Fruit fly (Drosophila melanogaster) whole organism, embryonic: ENCODE measurements around the gene FucTC.

Source experiments
- CG1024 ChIP-seq: fragments of 200-800 bp; sonication (Bioruptor generic); IDR thresholded peaks from 2 replicates; pipeline ENCODE4 v1.3.6; 2022; ENCODE audit warnings: missing biosample characterization, missing genetic modification characterization
- CG10565 ChIP-seq: fragments of 200-800 bp; sonication (Bioruptor generic); optimal IDR thresholded peaks from 3 replicates; lab custom pipeline; 2016; ENCODE audit warnings: missing biosample characterization, mild to moderate bottlenecking, missing genetic modification characterization
- CG11504 ChIP-seq: fragments of 200-800 bp; sonication (Bioruptor generic); optimal IDR thresholded peaks from 3 replicates; lab custom pipeline; 2019; ENCODE audit warnings: missing biosample characterization, mild to moderate bottlenecking, missing genetic modification characterization, moderate library complexity
- CG13424 ChIP-seq: fragments of 200-800 bp; sonication (Bioruptor generic); optimal IDR thresholded peaks from 2 replicates; lab custom pipeline; 2019; ENCODE audit warnings: missing biosample characterization, mild to moderate bottlenecking, missing genetic modification characterization, moderate library complexity
- CG14014 ChIP-seq: fragments of 200-800 bp; sonication (Bioruptor generic); IDR thresholded peaks from 2 replicates; pipeline ENCODE4 v1.3.6; 2022; ENCODE audit warnings: missing biosample characterization, missing genetic modification characterization
- CG15696 ChIP-seq: fragments of 200-800 bp; sonication (Bioruptor generic); optimal IDR thresholded peaks from 2 replicates; lab custom pipeline; 2019; ENCODE audit warnings: missing biosample characterization, mild to moderate bottlenecking, missing genetic modification characterization, moderate library complexity
- CG16779 ChIP-seq: fragments of 200-800 bp; sonication (Bioruptor generic); IDR thresholded peaks from 2 replicates; pipeline ENCODE4 v1.3.6; 2022; ENCODE audit warnings: missing biosample characterization, missing genetic modification characterization
- CG16813 ChIP-seq: fragments of 200-800 bp; sonication (Bioruptor generic); IDR thresholded peaks from 3 replicates; pipeline ENCODE4 v1.3.6; 2022; ENCODE audit warnings: missing biosample characterization, missing genetic modification characterization; ENCODE audit not compliant: partially characterized antibody
- CG18011 ChIP-seq: fragments of 200-800 bp; sonication (Bioruptor generic); optimal IDR thresholded peaks from 2 replicates; lab custom pipeline; 2017; ENCODE audit warnings: missing biosample characterization, missing genetic modification characterization, mild to moderate bottlenecking, moderate library complexity, missing genotype
- CG30403 ChIP-seq: fragments of 200-800 bp; sonication (Bioruptor generic); optimal IDR thresholded peaks from 3 replicates; lab custom pipeline; 2016; ENCODE audit warnings: missing biosample characterization, missing genetic modification characterization
- CG31224 ChIP-seq: fragments of 200-800 bp; sonication (Bioruptor generic); IDR thresholded peaks from 2 replicates; pipeline ENCODE4 v1.3.6; 2022; ENCODE audit warnings: missing biosample characterization, missing genetic modification characterization
- CG3847 ChIP-seq: fragments of 200-800 bp; sonication (Bioruptor generic); IDR thresholded peaks from 2 replicates; pipeline ENCODE4 v1.3.6; 2022; ENCODE audit warnings: missing biosample characterization, missing genetic modification characterization
- CG8290 ChIP-seq, 3 experiments: fragments of 200-800 bp; sonication (Bioruptor generic); optimal IDR thresholded peaks; 2 replicates each; lab custom pipeline; 2016 to 2019; ENCODE audit warnings: missing biosample characterization in 3 of 3, missing genetic modification characterization in 3 of 3, mild to moderate bottlenecking in 2 of 3, moderate library complexity in 1 of 3
- CG8924 ChIP-seq: fragments of 200-800 bp; optimal IDR thresholded peaks from 3 replicates; lab custom pipeline; 2019; ENCODE audit warnings: missing biosample characterization, mild to moderate bottlenecking, missing genetic modification characterization, moderate library complexity
- D19A ChIP-seq: fragments of 200-800 bp; optimal IDR thresholded peaks from 3 replicates; lab custom pipeline; 2019; ENCODE audit warnings: missing biosample characterization, mild to moderate bottlenecking, missing genetic modification characterization, moderate library complexity
- Dbx ChIP-seq: fragments of 200-800 bp; sonication (Bioruptor generic); IDR thresholded peaks from 3 replicates; pipeline ENCODE4 v1.3.6; 2022; ENCODE audit warnings: missing biosample characterization, missing genetic modification characterization
- Doc3 ChIP-seq: fragments of 200-800 bp; sonication (Bioruptor generic); IDR thresholded peaks from 3 replicates; pipeline ENCODE4 v1.3.6; 2022; ENCODE audit warnings: missing biosample characterization, missing genetic modification characterization; ENCODE audit not compliant: partially characterized antibody
- Dp ChIP-seq: fragments of 200-800 bp; sonication (Bioruptor generic); optimal IDR thresholded peaks from 2 replicates; lab custom pipeline; 2018; ENCODE audit warnings: missing biosample characterization, mild to moderate bottlenecking, missing genetic modification characterization, moderate library complexity
- E2f2 ChIP-seq: fragments of 200-800 bp; sonication (Bioruptor generic); IDR thresholded peaks from 2 replicates; pipeline ENCODE4 v1.3.6; 2022; ENCODE audit warnings: missing biosample characterization, missing genetic modification characterization
- HmgZ ChIP-seq: fragments of 200-800 bp; sonication (Bioruptor generic); optimal IDR thresholded peaks from 2 replicates; lab custom pipeline; 2018; ENCODE audit warnings: missing biosample characterization, mild to moderate bottlenecking, missing genetic modification characterization
- Hr51 ChIP-seq, 2 experiments: fragments of 200-800 bp; sonication (Bioruptor generic); optimal IDR thresholded peaks; 2 replicates in 1 of 2; 3 replicates in 1 of 2; lab custom pipeline; 2016 to 2018; ENCODE audit warnings: missing biosample characterization in 2 of 2, missing genetic modification characterization in 2 of 2, mild to moderate bottlenecking in 1 of 2, moderate library complexity in 1 of 2
- Jarid2 ChIP-seq: fragments of 200-800 bp; sonication (Bioruptor generic); optimal IDR thresholded peaks from 3 replicates; lab custom pipeline; 2017; ENCODE audit warnings: mild to moderate bottlenecking, missing biosample characterization, missing genetic modification reagents, missing genetic modification characterization
- MBD-R2 ChIP-seq: fragments of 200-800 bp; sonication (Bioruptor generic); IDR thresholded peaks from 2 replicates; pipeline ENCODE4 v1.3.6; 2022; ENCODE audit warnings: missing biosample characterization, missing genetic modification characterization
- NFAT ChIP-seq: fragments of 200-800 bp; sonication (Bioruptor generic); IDR thresholded peaks from 2 replicates; pipeline ENCODE4 v1.3.6; 2022; ENCODE audit warnings: missing biosample characterization, missing genetic modification characterization
- Opbp ChIP-seq: fragments of 200-800 bp; sonication (Bioruptor generic); IDR thresholded peaks from 3 replicates; pipeline ENCODE4 v1.3.6; 2022; ENCODE audit warnings: missing biosample characterization, missing genetic modification characterization; ENCODE audit not compliant: partially characterized antibody
- Six4 ChIP-seq: fragments of 200-800 bp; sonication (Bioruptor generic); optimal IDR thresholded peaks from 2 replicates; lab custom pipeline; 2016; ENCODE audit warnings: missing biosample characterization, missing genetic modification characterization
- Sry-β ChIP-seq: fragments of 200-800 bp; sonication (Bioruptor generic); optimal IDR thresholded peaks from 2 replicates; lab custom pipeline; 2018; ENCODE audit warnings: missing biosample characterization, mild to moderate bottlenecking, missing genetic modification characterization, moderate library complexity
- Tbp ChIP-seq: fragments of >200 bp; optimal IDR thresholded peaks from 2 replicates; lab custom pipeline; 2018; ENCODE audit warnings: missing biosample characterization, missing genetic modification characterization
- Xbp1 ChIP-seq: fragments of 200-800 bp; sonication (Bioruptor generic); optimal IDR thresholded peaks from 3 replicates; lab custom pipeline; 2016; ENCODE audit warnings: missing biosample characterization, mild to moderate bottlenecking, missing genetic modification characterization
- al ChIP-seq: fragments of 200-800 bp; sonication (Bioruptor generic); IDR thresholded peaks from 2 replicates; pipeline ENCODE4 v1.3.6; 2022; ENCODE audit warnings: missing biosample characterization, missing genetic modification characterization
- chif ChIP-seq, 2 experiments: fragments of 200-800 bp; sonication (Bioruptor generic); optimal IDR thresholded peaks; 3 replicates each; lab custom pipeline; 2016; ENCODE audit warnings: missing biosample characterization in 2 of 2, missing genetic modification characterization in 2 of 2
- ci ChIP-seq: fragments of 200-800 bp; sonication (Bioruptor generic); IDR thresholded peaks from 3 replicates; pipeline ENCODE4 v1.3.6; 2022; ENCODE audit warnings: missing biosample characterization, missing genetic modification characterization
- disco-r ChIP-seq: fragments of 200-800 bp; sonication (Bioruptor generic); optimal IDR thresholded peaks from 2 replicates; lab custom pipeline; 2016; ENCODE audit warnings: missing biosample characterization, missing genetic modification characterization
- dm ChIP-seq: fragments of 200-800 bp; sonication (Bioruptor generic); optimal IDR thresholded peaks from 3 replicates; lab custom pipeline; 2016; ENCODE audit warnings: missing biosample characterization, missing genetic modification characterization
- ewg ChIP-seq: fragments of 200-800 bp; sonication (Bioruptor generic); optimal IDR thresholded peaks from 3 replicates; lab custom pipeline; 2017; ENCODE audit warnings: mild to moderate bottlenecking, missing biosample characterization, missing genetic modification reagents, missing genetic modification characterization
- exex ChIP-seq: fragments of 200-800 bp; sonication (Bioruptor generic); optimal IDR thresholded peaks from 4 replicates; lab custom pipeline; 2018; ENCODE audit warnings: missing biosample characterization, mild to moderate bottlenecking, missing genetic modification characterization, moderate library complexity
- fru ChIP-seq: fragments of >200 bp; optimal IDR thresholded peaks from 2 replicates; lab custom pipeline; 2017
- gcm2 ChIP-seq: fragments of 200-800 bp; sonication (Bioruptor generic); optimal IDR thresholded peaks from 2 replicates; lab custom pipeline; 2016; ENCODE audit warnings: missing biosample characterization, missing genetic modification characterization
- gem ChIP-seq: fragments of 200-800 bp; sonication (Bioruptor generic); optimal IDR thresholded peaks from 2 replicates; lab custom pipeline; 2019; ENCODE audit warnings: missing biosample characterization, mild to moderate bottlenecking, missing genetic modification characterization, moderate library complexity
- hb ChIP-seq: fragments of 200-800 bp; sonication (Bioruptor generic); IDR thresholded peaks from 3 replicates; pipeline ENCODE4 v1.3.6; 2022; ENCODE audit warnings: missing biosample characterization, missing genetic modification characterization; ENCODE audit not compliant: partially characterized antibody
- lab ChIP-seq: fragments of 200-800 bp; sonication (Bioruptor generic); optimal IDR thresholded peaks from 3 replicates; lab custom pipeline; 2017; ENCODE audit warnings: missing biosample characterization, missing genetic modification characterization, mild to moderate bottlenecking, moderate library complexity, missing genetic modification reagents
- lov ChIP-seq, 2 experiments: fragments of 200-800 bp in 1 of 2; fragments of >200 bp in 1 of 2; sonication (Bioruptor generic) in 1 of 2; IDR thresholded peaks in 1 of 2; optimal IDR thresholded peaks in 1 of 2; 2 replicates in 1 of 2; 3 replicates in 1 of 2; pipeline versions ENCODE4 v1.3.6 to Lab custom; 2017 to 2022; ENCODE audit warnings: missing biosample characterization in 1 of 2, missing genetic modification characterization in 1 of 2
- nerfin-1 ChIP-seq: fragments of 200-800 bp; sonication (Bioruptor generic); optimal IDR thresholded peaks from 3 replicates; lab custom pipeline; 2019; ENCODE audit warnings: missing biosample characterization, mild to moderate bottlenecking, missing genetic modification characterization, moderate library complexity
- salm ChIP-seq: fragments of 200-800 bp; sonication (Bioruptor generic); optimal IDR thresholded peaks from 2 replicates; lab custom pipeline; 2018; ENCODE audit warnings: missing biosample characterization, mild to moderate bottlenecking, missing genetic modification characterization
- shn ChIP-seq: fragments of 200-800 bp; sonication (Bioruptor generic); optimal IDR thresholded peaks from 3 replicates; lab custom pipeline; 2016; ENCODE audit warnings: missing biosample characterization, missing genetic modification characterization
- trh ChIP-seq: fragments of 200-800 bp; sonication (Bioruptor generic); optimal IDR thresholded peaks from 2 replicates; lab custom pipeline; 2016; ENCODE audit warnings: missing biosample characterization, missing genetic modification characterization
- twi ChIP-seq: fragments of 200-800 bp; optimal IDR thresholded peaks from 2 replicates; lab custom pipeline; 2019; ENCODE audit warnings: missing biosample characterization, mild to moderate bottlenecking, missing genetic modification characterization, moderate library complexity
- zen ChIP-seq: fragments of 200-800 bp; sonication (Bioruptor generic); optimal IDR thresholded peaks from 3 replicates; lab custom pipeline; 2018; ENCODE audit warnings: missing biosample characterization, mild to moderate bottlenecking, missing genetic modification characterization, moderate library complexity
- zf30C ChIP-seq: fragments of 200-800 bp; sonication (Bioruptor generic); optimal IDR thresholded peaks from 3 replicates; lab custom pipeline; 2018; ENCODE audit warnings: missing biosample characterization, mild to moderate bottlenecking, missing genetic modification characterization

The FucTC gene

DNA sequence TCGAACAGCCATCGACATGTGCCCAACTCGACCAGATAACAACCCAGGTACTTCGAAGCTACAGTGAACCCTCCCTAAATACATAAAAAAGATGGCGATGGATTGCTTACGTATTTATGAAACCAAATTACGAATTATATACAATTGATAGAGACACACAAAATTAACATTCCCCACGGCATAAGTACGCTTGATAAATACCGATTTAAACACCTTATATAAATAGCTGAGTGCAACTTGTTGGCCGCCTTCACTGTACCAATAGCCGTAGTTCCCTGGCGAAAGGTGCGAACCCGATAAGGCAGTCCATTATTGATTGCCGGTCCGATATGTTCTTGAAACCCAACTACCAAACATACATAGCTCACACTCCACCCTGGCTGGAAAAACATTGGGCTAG, 452 bp downstream of the FucTC start (continued):
- TF ChIP-seq lov (optimal IDR thresholded peaks at IDR 0.05; lab: Kevin White, UChicago) (no peak), lov (GFP tag; IDR thresholded peaks at IDR 0.05; lab: Robert Waterston, UW) (no peak), CG8924 (peak; percentile 9), CG15696 (tag; lab: Kevin White, UChicago) (no peak), Jarid2 (GFP tag; lab: Kevin White, UChicago) (no peak), CG8290 (GFP tag; optimal IDR thresholded peaks at IDR 0.05; lab: Kevin White, UChicago) (no peak), CG8290 (tag; optimal IDR thresholded peaks at IDR 0.05; lab: Kevin White, UChicago) (peak in 1 of 2 experiments; percentile 29), gcm2 (GFP tag; lab: Kevin White, UChicago) (no peak), gem (peak; percentile 49), HmgZ (tag; lab: Kevin White, UChicago) (peak; percentile 53), CG13424 (tag; lab: Kevin White, UChicago) (peak; percentile 17), Doc3 (no peak), CG10565 (GFP tag; lab: Kevin White, UChicago) (no peak), exex (peak; percentile 68), CG3847 (GFP tag; lab: Robert Waterston, UW) (0 out of 2 replicates have a peak, but pooled peaks have one; percentile 6), lab (GFP tag; lab: Kevin White, UChicago) (peak; percentile 71), ci (0 out of 3 replicates have a peak, but pooled peaks have one; percentile 25), Sry-β (GFP tag; lab: Kevin White, UChicago) (no peak), MBD-R2 (GFP tag; lab: Robert Waterston, UW) (peak; percentile 21; the same call in 1 of the 2 replicates), Xbp1 (GFP tag; lab: Kevin White, UChicago) (peak; percentile 1), CG16813 (GFP tag; lab: Robert Waterston, UW) (no peak), nerfin-1 (no peak), CG1024 (GFP tag; lab: Robert Waterston, UW) (no peak), CG14014 (GFP tag; lab: Robert Waterston, UW) (0 out of 2 replicates have a peak, but pooled peaks have one; percentile 43), al (peak; percentile 23; the same call in 1 of the 2 replicates), trh (GFP tag; lab: Kevin White, UChicago) (no peak), chif (GFP tag; optimal IDR thresholded peaks at IDR 0.05; lab: Kevin White, UChicago) (peak in 1 of 2 experiments; percentile 7), D19A (tag; lab: Kevin White, UChicago) (no peak), twi (tag; lab: Kevin White, UChicago) (no peak), disco-r (GFP tag; lab: Kevin White, UChicago) (no peak), Dbx (GFP tag; lab: Robert Waterston, UW) (peak; percentile 43; the same call in 1 of the 3 replicates), CG16779 (GFP tag; lab: Robert Waterston, UW) (no peak), fru (lab: Kevin White, UChicago) (no peak), Tbp (GFP tag; lab: Kevin White, UChicago) (no peak), dm (GFP tag; lab: Kevin White, UChicago) (no peak), CG31224 (GFP tag; lab: Robert Waterston, UW) (peak; percentile 41; the same call in 1 of the 2 replicates), zf30C (GFP tag; lab: Kevin White, UChicago) (no peak), NFAT (0 out of 2 replicates have a peak, but pooled peaks have one; percentile 10), Opbp (GFP tag; lab: Robert Waterston, UW) (no peak), hb (GFP tag; lab: Robert Waterston, UW) (no peak), Dp (GFP tag; lab: Kevin White, UChicago) (no peak), zen (no peak), ewg (GFP tag; lab: Kevin White, UChicago) (no peak), CG11504 (peak; percentile 32), E2f2 (GFP tag; lab: Robert Waterston, UW) (0 out of 2 replicates have a peak, but pooled peaks have one; percentile 10), CG18011 (GFP tag; lab: Kevin White, UChicago) (no peak), Hr51 (GFP tag; optimal IDR thresholded peaks at IDR 0.05; lab: Kevin White, UChicago) (peak in 1 of 2 experiments; percentile 26), shn (GFP tag; lab: Kevin White, UChicago) (peak; percentile 12), salm (tag; lab: Kevin White, UChicago) (no peak), Six4 (GFP tag; lab: Kevin White, UChicago) (no peak), CG30403 (peak; percentile 18)
